Fruit fly (Drosophila melanogaster) whole organism, embryonic: Measurements from ENCODE around the gene CG5969.
A peak's percentile ranks its signal among the peaks of the same experiment; 100 is the strongest.

Experiments used
- Abd-B ChIP-seq: fragments of 200-800 bp; sonication (Bioruptor generic); optimal IDR thresholded peaks from 2 replicates; lab custom pipeline; 2018; ENCODE audit warnings: missing biosample characterization, mild to moderate bottlenecking, missing genetic modification characterization, moderate library complexity
- Ada2b ChIP-seq: fragments of 200-800 bp; sonication (Bioruptor generic); IDR thresholded peaks from 2 replicates; pipeline ENCODE4 v1.3.6; 2022; ENCODE audit warnings: missing biosample characterization, missing genetic modification characterization
- Atf-2 ChIP-seq: fragments of 200-800 bp; sonication (Bioruptor generic); optimal IDR thresholded peaks from 2 replicates; lab custom pipeline; 2016; ENCODE audit warnings: missing biosample characterization, missing genetic modification characterization
- CG11085 ChIP-seq: fragments of 200-800 bp; sonication (Bioruptor generic); IDR thresholded peaks from 2 replicates; pipeline ENCODE4 v1.3.6; 2022; ENCODE audit warnings: missing biosample characterization, missing genetic modification characterization
- CG12155 ChIP-seq: fragments of 200-800 bp; sonication (Bioruptor generic); optimal IDR thresholded peaks from 3 replicates; lab custom pipeline; 2016; ENCODE audit warnings: missing biosample characterization, missing genetic modification characterization
- CG14710 ChIP-seq: fragments of 200-800 bp; sonication (Bioruptor generic); optimal IDR thresholded peaks from 3 replicates; lab custom pipeline; 2019; ENCODE audit warnings: missing biosample characterization, mild to moderate bottlenecking, missing genetic modification characterization, moderate library complexity
- CG1529 ChIP-seq: fragments of 200-800 bp; sonication (Bioruptor generic); optimal IDR thresholded peaks from 3 replicates; lab custom pipeline; 2018; ENCODE audit warnings: missing biosample characterization, missing genetic modification characterization
- CG17568 ChIP-seq: fragments of 200-800 bp; sonication (Bioruptor generic); optimal IDR thresholded peaks from 2 replicates; lab custom pipeline; 2018; ENCODE audit warnings: missing biosample characterization, mild to moderate bottlenecking, missing genetic modification characterization, moderate library complexity
- CG18262 ChIP-seq: fragments of 200-800 bp; optimal IDR thresholded peaks from 3 replicates; lab custom pipeline; 2019; ENCODE audit warnings: missing biosample characterization, mild to moderate bottlenecking, missing genetic modification characterization, moderate library complexity
- CG18764 ChIP-seq: fragments of 200-800 bp; sonication (Bioruptor generic); optimal IDR thresholded peaks from 3 replicates; lab custom pipeline; 2016; ENCODE audit warnings: missing biosample characterization, missing genetic modification characterization
- CG2199 ChIP-seq: fragments of 200-800 bp; sonication (Bioruptor generic); IDR thresholded peaks from 3 replicates; pipeline ENCODE4 v1.3.6; 2022; ENCODE audit warnings: missing biosample characterization, missing genetic modification characterization
- CG3163 ChIP-seq: fragments of 200-800 bp; sonication (Bioruptor generic); optimal IDR thresholded peaks from 3 replicates; lab custom pipeline; 2016; ENCODE audit warnings: missing biosample characterization, missing genetic modification characterization
- CG32772 ChIP-seq: fragments of 200-800 bp; sonication (Bioruptor generic); IDR thresholded peaks from 2 replicates; pipeline ENCODE4 v1.3.6; 2022; ENCODE audit warnings: missing biosample characterization, missing genetic modification characterization
- CG3281 ChIP-seq: fragments of 200-800 bp; sonication (Bioruptor generic); optimal IDR thresholded peaks from 3 replicates; lab custom pipeline; 2017; ENCODE audit warnings: missing biosample characterization, mild to moderate bottlenecking, missing genetic modification characterization
- CG5245 ChIP-seq: fragments of 200-800 bp; sonication (Bioruptor generic); optimal IDR thresholded peaks from 3 replicates; lab custom pipeline; 2016; ENCODE audit warnings: missing biosample characterization, missing genetic modification characterization
- CG6854 ChIP-seq: fragments of 200-800 bp; sonication (Bioruptor generic); optimal IDR thresholded peaks from 3 replicates; lab custom pipeline; 2017; ENCODE audit warnings: missing biosample characterization, mild to moderate bottlenecking, missing genetic modification characterization
- CG8290 ChIP-seq, 3 experiments: fragments of 200-800 bp; sonication (Bioruptor generic); optimal IDR thresholded peaks; 2 replicates each; lab custom pipeline; 2016 to 2019; ENCODE audit warnings: missing biosample characterization in 3 of 3, missing genetic modification characterization in 3 of 3, mild to moderate bottlenecking in 2 of 3, moderate library complexity in 1 of 3
- CG9727 ChIP-seq: fragments of 200-800 bp; sonication (Bioruptor generic); optimal IDR thresholded peaks from 3 replicates; lab custom pipeline; 2017; ENCODE audit warnings: missing biosample characterization, mild to moderate bottlenecking, missing genetic modification characterization
- Chrac-16 ChIP-seq: fragments of 200-800 bp; sonication (Bioruptor generic); optimal IDR thresholded peaks from 3 replicates; lab custom pipeline; 2016; ENCODE audit warnings: missing biosample characterization, missing genetic modification characterization
- D ChIP-seq, 2 experiments: fragments of 200-800 bp in 1 of 2; fragments of >200 bp in 1 of 2; sonication (Bioruptor generic) in 1 of 2; optimal IDR thresholded peaks; 2 replicates in 1 of 2; 3 replicates in 1 of 2; lab custom pipeline; 2017; ENCODE audit warnings: mild to moderate bottlenecking in 1 of 2, missing biosample characterization in 1 of 2, missing genetic modification characterization in 1 of 2, missing genetic modification reagents in 1 of 2
- Deaf1 ChIP-seq: fragments of 200-800 bp; optimal IDR thresholded peaks from 3 replicates; lab custom pipeline; 2019; ENCODE audit warnings: missing biosample characterization, mild to moderate bottlenecking, missing genetic modification characterization, moderate library complexity
- HLHmδ ChIP-seq: fragments of 200-800 bp; sonication (Bioruptor generic); optimal IDR thresholded peaks from 2 replicates; lab custom pipeline; 2018; ENCODE audit warnings: missing biosample characterization, mild to moderate bottlenecking, missing genetic modification characterization, moderate library complexity
- HmgZ ChIP-seq: fragments of 200-800 bp; sonication (Bioruptor generic); optimal IDR thresholded peaks from 2 replicates; lab custom pipeline; 2018; ENCODE audit warnings: missing biosample characterization, mild to moderate bottlenecking, missing genetic modification characterization
- NFAT ChIP-seq: fragments of 200-800 bp; sonication (Bioruptor generic); IDR thresholded peaks from 2 replicates; pipeline ENCODE4 v1.3.6; 2022; ENCODE audit warnings: missing biosample characterization, missing genetic modification characterization
- Nf-YB ChIP-seq: fragments of 200-800 bp; sonication (Bioruptor generic); optimal IDR thresholded peaks from 3 replicates; lab custom pipeline; 2019; ENCODE audit warnings: missing biosample characterization, mild to moderate bottlenecking, missing genetic modification characterization, moderate library complexity
- Sin3A ChIP-seq: fragments of >200 bp; optimal IDR thresholded peaks from 2 replicates; lab custom pipeline; 2018
- Sry-β ChIP-seq: fragments of 200-800 bp; sonication (Bioruptor generic); optimal IDR thresholded peaks from 2 replicates; lab custom pipeline; 2018; ENCODE audit warnings: missing biosample characterization, mild to moderate bottlenecking, missing genetic modification characterization, moderate library complexity
- abd-A ChIP-seq: fragments of 200-800 bp; sonication (Bioruptor generic); optimal IDR thresholded peaks from 3 replicates; lab custom pipeline; 2019; ENCODE audit warnings: missing biosample characterization, mild to moderate bottlenecking, missing genetic modification characterization, moderate library complexity
- ap ChIP-seq: fragments of 200-800 bp; sonication (Bioruptor generic); IDR thresholded peaks from 2 replicates; pipeline ENCODE4 v1.3.6; 2022; ENCODE audit warnings: missing biosample characterization, missing genetic modification characterization
- ato ChIP-seq: fragments of 200-800 bp; sonication (Bioruptor generic); IDR thresholded peaks from 2 replicates; pipeline ENCODE4 v1.3.6; 2022; ENCODE audit warnings: missing biosample characterization, missing genetic modification characterization; ENCODE audit not compliant: partially characterized antibody
- bigmax ChIP-seq: fragments of 200-800 bp; sonication (Bioruptor generic); optimal IDR thresholded peaks from 2 replicates; lab custom pipeline; 2018; ENCODE audit warnings: missing biosample characterization, mild to moderate bottlenecking, missing genetic modification characterization
- cad ChIP-seq: fragments of >200 bp; optimal IDR thresholded peaks from 2 replicates; lab custom pipeline; 2017; ENCODE audit warnings: missing biosample characterization, missing genetic modification characterization
- chif ChIP-seq, 2 experiments: fragments of 200-800 bp; sonication (Bioruptor generic); optimal IDR thresholded peaks; 3 replicates each; lab custom pipeline; 2016; ENCODE audit warnings: missing biosample characterization in 2 of 2, missing genetic modification characterization in 2 of 2
- chinmo ChIP-seq: fragments of 200-800 bp; sonication (Bioruptor generic); IDR thresholded peaks from 4 replicates; pipeline ENCODE4 v1.3.6; 2022; ENCODE audit warnings: missing biosample characterization, missing genetic modification characterization; ENCODE audit not compliant: partially characterized antibody
- croc ChIP-seq: fragments of 200-800 bp; sonication (Bioruptor generic); conservative IDR thresholded peaks from 3 replicates; pipeline ENCODE4 v1.3.6; 2022; ENCODE audit warnings: missing biosample characterization, missing genetic modification characterization
- cwo ChIP-seq: fragments of 200-800 bp; sonication (Bioruptor generic); optimal IDR thresholded peaks from 3 replicates; lab custom pipeline; 2017; ENCODE audit warnings: missing biosample characterization, missing genetic modification characterization, mild to moderate bottlenecking, moderate library complexity, missing genetic modification reagents
- fu2 ChIP-seq: fragments of 200-800 bp; sonication (Bioruptor generic); optimal IDR thresholded peaks from 2 replicates; lab custom pipeline; 2016; ENCODE audit warnings: missing biosample characterization, missing genetic modification characterization
- jing ChIP-seq: fragments of 200-800 bp; sonication (Bioruptor generic); optimal IDR thresholded peaks from 2 replicates; lab custom pipeline; 2018; ENCODE audit warnings: missing biosample characterization, mild to moderate bottlenecking, missing genetic modification characterization
- ken ChIP-seq: fragments of 200-800 bp; sonication (Bioruptor generic); IDR thresholded peaks from 3 replicates; pipeline ENCODE4 v1.3.6; 2022; ENCODE audit warnings: missing biosample characterization, missing genetic modification characterization
- lab ChIP-seq: fragments of 200-800 bp; sonication (Bioruptor generic); optimal IDR thresholded peaks from 3 replicates; lab custom pipeline; 2017; ENCODE audit warnings: missing biosample characterization, missing genetic modification characterization, mild to moderate bottlenecking, moderate library complexity, missing genetic modification reagents
- onecut ChIP-seq: fragments of 200-800 bp; sonication (Bioruptor generic); IDR thresholded peaks from 2 replicates; pipeline ENCODE4 v1.3.6; 2022; ENCODE audit warnings: missing biosample characterization, missing genetic modification characterization
- psq ChIP-seq: fragments of 200-800 bp; sonication (Bioruptor generic); optimal IDR thresholded peaks from 2 replicates; lab custom pipeline; 2017; ENCODE audit warnings: missing biosample characterization, missing genetic modification characterization
- pum ChIP-seq: fragments of 200-800 bp; sonication (Bioruptor generic); optimal IDR thresholded peaks from 2 replicates; lab custom pipeline; 2016; ENCODE audit warnings: missing biosample characterization, missing genetic modification characterization
- pzg ChIP-seq: fragments of 200-800 bp; sonication (Bioruptor generic); optimal IDR thresholded peaks from 3 replicates; lab custom pipeline; 2018; ENCODE audit warnings: missing biosample characterization, mild to moderate bottlenecking, missing genetic modification characterization, moderate library complexity
- ranshi ChIP-seq: fragments of 200-800 bp; sonication (Bioruptor generic); IDR thresholded peaks from 2 replicates; pipeline ENCODE4 v1.3.6; 2022; ENCODE audit warnings: missing biosample characterization, missing genetic modification characterization
- sima ChIP-seq: fragments of 200-800 bp; sonication (Bioruptor generic); optimal IDR thresholded peaks from 2 replicates; lab custom pipeline; 2016; ENCODE audit warnings: missing biosample characterization, missing genetic modification characterization
- stwl ChIP-seq: fragments of 200-800 bp; sonication (Bioruptor generic); optimal IDR thresholded peaks from 3 replicates; lab custom pipeline; 2018; ENCODE audit warnings: missing biosample characterization, mild to moderate bottlenecking, missing genetic modification characterization, moderate library complexity
- tx ChIP-seq: fragments of 200-800 bp; sonication (Bioruptor generic); optimal IDR thresholded peaks from 2 replicates; lab custom pipeline; 2016; ENCODE audit warnings: missing biosample characterization, missing genetic modification characterization

The CG5969 gene

DNA sequence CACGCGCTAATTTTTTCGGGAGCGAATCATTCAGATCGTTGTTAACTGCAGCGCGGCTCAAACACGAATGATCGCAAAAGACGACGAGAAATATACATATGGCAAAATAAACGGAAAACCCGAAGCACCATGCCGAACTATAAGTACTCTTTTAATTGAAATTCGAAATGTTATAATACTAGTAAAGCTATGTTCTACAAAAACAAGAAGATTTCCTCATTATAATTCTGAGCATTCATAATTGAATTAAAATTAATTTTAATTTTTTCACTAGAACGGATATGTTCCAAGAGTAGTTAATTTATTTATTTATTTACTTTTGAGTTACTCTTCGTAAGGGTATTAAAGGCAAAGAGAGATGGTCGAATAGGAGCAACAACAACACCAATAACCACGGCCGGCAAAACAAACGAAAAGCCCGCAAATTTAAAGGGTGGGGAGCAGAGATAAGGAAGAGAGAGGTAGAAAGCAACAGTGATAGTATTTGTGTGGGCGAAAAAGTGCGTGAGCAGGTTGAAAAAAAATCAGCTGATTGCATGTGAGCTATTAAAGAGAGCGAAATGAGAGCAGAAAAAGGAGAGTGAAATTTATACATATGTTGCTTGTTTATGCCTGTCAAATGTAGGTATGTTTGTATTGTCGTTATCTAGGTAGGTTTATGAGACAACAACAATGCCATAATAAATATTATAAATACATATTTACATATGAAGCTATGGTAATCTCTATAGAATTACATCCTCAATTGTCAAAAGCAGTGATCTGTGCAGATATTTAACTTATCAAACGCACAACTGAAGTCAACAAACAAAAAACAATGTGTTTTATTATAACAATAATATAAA is 20.1 kb downstream of the CG5969 start (continued):
- no peak for TF ChIP-seq ato
- TF ChIP-seq HmgZ (tag; lab: Kevin White, UChicago), result peak; percentile 55
- TF ChIP-seq Sry-β, result no peak
- TF ChIP-seq pum (GFP tag; lab: Kevin White, UChicago), result no peak
- TF ChIP-seq psq, result peak; percentile 39
- TF ChIP-seq cwo, result peak; percentile 72
- TF ChIP-seq Sin3A (lab: Kevin White, UChicago), result no peak
- TF ChIP-seq ranshi (GFP tag; lab: Robert Waterston, UW), result peak; percentile 48; the same call in 1 of the 2 replicates
- no peak for TF ChIP-seq pzg (GFP tag; lab: Kevin White, UChicago)
- peak; percentile 63; the same call in 1 of the 2 replicates for TF ChIP-seq CG32772 (GFP tag; lab: Robert Waterston, UW)
- peak; percentile 49 for TF ChIP-seq Nf-YB
- TF ChIP-seq chinmo (GFP tag; lab: Robert Waterston, UW), result 0 out of 4 replicates have a peak, but pooled peaks have one; percentile 30
- TF ChIP-seq D (optimal IDR thresholded peaks at IDR 0.05; lab: Kevin White, UChicago), result no peak
- no peak for TF ChIP-seq D (GFP tag; optimal IDR thresholded peaks at IDR 0.05; lab: Kevin White, UChicago)
- TF ChIP-seq CG18262 (tag; lab: Kevin White, UChicago), result peak; percentile 77
- TF ChIP-seq cad, result no peak
- peak; percentile 85 for TF ChIP-seq lab (GFP tag; lab: Kevin White, UChicago)
- no peak for TF ChIP-seq HLHmδ (GFP tag; lab: Kevin White, UChicago)
- no peak for TF ChIP-seq bigmax (GFP tag; lab: Kevin White, UChicago)
- no peak for TF ChIP-seq stwl
- TF ChIP-seq Chrac-16 (GFP tag; lab: Kevin White, UChicago), result peak; percentile 70
- no peak for TF ChIP-seq sima
- peak; percentile 73 for TF ChIP-seq CG9727 (GFP tag; lab: Kevin White, UChicago)
- peak; percentile 18 for TF ChIP-seq CG5245 (GFP tag; lab: Kevin White, UChicago)
- peak; percentile 57 for TF ChIP-seq CG17568 (GFP tag; lab: Kevin White, UChicago)
- TF ChIP-seq Atf-2 (GFP tag; lab: Kevin White, UChicago), result peak; percentile 14
- TF ChIP-seq CG11085 (GFP tag; lab: Robert Waterston, UW), result peak; percentile 58; the same call in 1 of the 2 replicates
- TF ChIP-seq onecut, result peak; percentile 43
- TF ChIP-seq Abd-B (GFP tag; lab: Kevin White, UChicago), result peak; percentile 46
- peak; percentile 74 for TF ChIP-seq Deaf1
- TF ChIP-seq CG2199 (GFP tag; lab: Robert Waterston, UW), result no peak
- TF ChIP-seq abd-A (tag; lab: Kevin White, UChicago), result no peak
- TF ChIP-seq ken (GFP tag; lab: Robert Waterston, UW), result peak; percentile 38; the same call in 1 of the 3 replicates
- TF ChIP-seq CG18764 (GFP tag; lab: Kevin White, UChicago), result peak; percentile 2
- no peak for TF ChIP-seq croc (GFP tag; lab: Robert Waterston, UW)
- TF ChIP-seq Ada2b (GFP tag; lab: Robert Waterston, UW), result peak; percentile 80
- TF ChIP-seq CG1529 (GFP tag; lab: Kevin White, UChicago), result peak; percentile 10
- TF ChIP-seq CG6854 (GFP tag; lab: Kevin White, UChicago), result peak; percentile 54
- peak in 1 of 2 experiments; percentile 37 for TF ChIP-seq chif (GFP tag; optimal IDR thresholded peaks at IDR 0.05; lab: Kevin White, UChicago)
- no peak for TF ChIP-seq CG8290 (GFP tag; optimal IDR thresholded peaks at IDR 0.05; lab: Kevin White, UChicago)
- TF ChIP-seq CG8290 (tag; optimal IDR thresholded peaks at IDR 0.05; lab: Kevin White, UChicago), result peak in 1 of 2 experiments; percentile 48
- TF ChIP-seq fu2 (GFP tag; lab: Kevin White, UChicago), result peak; percentile 36
- TF ChIP-seq CG14710 (tag; lab: Kevin White, UChicago), result no peak
- TF ChIP-seq CG3281 (GFP tag; lab: Kevin White, UChicago), result peak; percentile 81
- no peak; the same call in 1 of the 2 replicates for TF ChIP-seq NFAT (GFP tag; lab: Robert Waterston, UW)
- TF ChIP-seq CG3163 (GFP tag; lab: Kevin White, UChicago), result peak; percentile 50
- peak; percentile 56 for TF ChIP-seq ap (GFP tag; lab: Robert Waterston, UW)
- peak; percentile 72 for TF ChIP-seq CG12155 (GFP tag; lab: Kevin White, UChicago)
- no peak for TF ChIP-seq tx (GFP tag; lab: Kevin White, UChicago)
- no peak for TF ChIP-seq jing (GFP tag; lab: Kevin White, UChicago)
